Worm (Caenorhabditis elegans) whole organism, L4 larva: ENCODE measurements around the gene kin-9.

Experiments used
- F26F4.8 ChIP-seq: fragments of 200-800 bp; sonication (Bioruptor generic); conservative IDR thresholded peaks from 2 replicates; pipeline ENCODE4 v1.3.6; 2022; ENCODE audit warnings: missing genetic modification characterization, missing compliant biosample characterization
- ceh-20 ChIP-seq: fragments of 200-800 bp; sonication (Bioruptor generic); IDR thresholded peaks from 2 replicates; pipeline ENCODE4 v1.3.6; 2022; ENCODE audit warnings: missing genetic modification reagents, missing genetic modification characterization, missing compliant biosample characterization
- ceh-28 ChIP-seq: fragments of 150-350 bp; optimal IDR thresholded peaks from 2 replicates; lab custom pipeline; 2014; ENCODE audit warnings: missing biosample characterization, missing genetic modification reagents, missing genetic modification characterization
- cey-2 ChIP-seq: sonication (generic microtip); optimal IDR thresholded peaks from 3 replicates; lab custom pipeline; 2017; ENCODE audit warnings: missing genetic modification characterization, mild to moderate bottlenecking, missing compliant biosample characterization, antibody characterized with exemption, borderline replicate concordance; ENCODE audit not compliant: insufficient read depth
- duxl-1 ChIP-seq: sonication (generic microtip); optimal IDR thresholded peaks from 2 replicates; lab custom pipeline; 2016; ENCODE audit warnings: mild to moderate bottlenecking, missing genetic modification characterization, moderate library complexity, missing compliant biosample characterization; ENCODE audit not compliant: poor library complexity
- fkh-10 ChIP-seq: fragments of 150-350 bp; optimal IDR thresholded peaks from 2 replicates; lab custom pipeline; 2014; ENCODE audit warnings: missing biosample characterization, missing genetic modification reagents, missing genetic modification characterization
- lin-38 ChIP-seq: fragments of 200-800 bp; sonication (Bioruptor generic); IDR thresholded peaks from 2 replicates; pipeline ENCODE4 v1.3.6; 2022; ENCODE audit warnings: missing genetic modification reagents, missing genetic modification characterization, missing compliant biosample characterization
- lir-3 ChIP-seq: sonication (generic microtip); optimal IDR thresholded peaks from 2 replicates; lab custom pipeline; 2016; ENCODE audit warnings: mild to moderate bottlenecking, missing genetic modification characterization, missing compliant biosample characterization
- mdl-1 ChIP-seq, 2 experiments: fragments of 150-350 bp in 1 of 2; sonication (generic microtip) in 1 of 2; optimal IDR thresholded peaks; 2 replicates each; lab custom pipeline; 2014 to 2017; ENCODE audit warnings: missing biosample characterization in 2 of 2, missing genetic modification characterization in 2 of 2
- mep-1 ChIP-seq: fragments of 150-350 bp; sonication (generic microtip); optimal IDR thresholded peaks from 3 replicates; lab custom pipeline; 2014; ENCODE audit warnings: missing biosample characterization, missing genetic modification characterization
- nhr-28 ChIP-seq: fragments of 150-350 bp; optimal IDR thresholded peaks from 2 replicates; lab custom pipeline; 2014; ENCODE audit warnings: missing biosample characterization, missing genetic modification characterization
- nhr-76 ChIP-seq: fragments of 150-350 bp; optimal IDR thresholded peaks from 2 replicates; lab custom pipeline; 2014; ENCODE audit warnings: missing biosample characterization, missing genetic modification characterization
- unc-39 ChIP-seq: sonication (generic microtip); optimal IDR thresholded peaks from 2 replicates; lab custom pipeline; 2017; ENCODE audit warnings: missing biosample characterization, missing genetic modification characterization

DNA sequence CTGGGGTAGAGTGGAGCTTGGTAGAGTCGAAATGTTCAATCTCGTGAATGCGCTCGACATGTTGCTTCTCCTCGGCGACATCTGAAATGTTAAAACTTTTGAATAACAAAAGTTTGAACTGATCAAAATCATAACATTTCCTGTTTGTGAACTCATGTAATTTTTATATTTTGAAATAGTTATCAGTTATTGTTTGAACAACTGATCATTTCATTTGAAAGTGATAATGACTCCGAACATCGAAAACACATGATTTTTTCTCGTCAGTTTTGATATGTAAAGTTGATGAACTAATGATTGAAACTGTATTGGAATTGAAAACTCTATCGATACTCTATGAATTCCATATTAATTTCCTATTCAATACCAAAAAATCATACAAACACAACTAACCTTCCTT lies 9.3 kb upstream of the kin-9 start:
- TF ChIP-seq mdl-1 (tag; optimal IDR thresholded peaks at IDR 0.05; lab: Kevin White, UChicago), result no peak
- TF ChIP-seq fkh-10 (GFP tag; lab: Kevin White, UChicago), result no peak
- no peak for TF ChIP-seq nhr-76 (tag; lab: Kevin White, UChicago)
- TF ChIP-seq F26F4.8 (GFP tag; lab: Robert Waterston, UW), result no peak
- TF ChIP-seq unc-39 (tag; lab: Kevin White, UChicago), result no peak
- no peak for TF ChIP-seq lir-3 (tag; lab: Kevin White, UChicago)
- no peak for TF ChIP-seq lin-38 (GFP tag; lab: Robert Waterston, UW)
- TF ChIP-seq duxl-1 (tag; lab: Kevin White, UChicago), result no peak
- TF ChIP-seq ceh-20 (GFP tag; lab: Robert Waterston, UW), result no peak
- TF ChIP-seq nhr-28 (tag; lab: Kevin White, UChicago), result peak; percentile 53
- no peak for TF ChIP-seq cey-2
- TF ChIP-seq ceh-28 (tag; lab: Kevin White, UChicago), result no peak
- TF ChIP-seq mep-1 (tag; lab: Kevin White, UChicago), result no peak
